Worm (Caenorhabditis elegans): ENCODE data around the gene T05C7.9.

ce11 chrIV:91680-92079 lies 12.6 kb downstream of the T05C7.9 start, which contains the start of gene tpa-1:
- TF ChIP-seq ama-1 (optimal IDR thresholded peaks at IDR 0.05) (no peak), flt-1 (GFP tag; IDR thresholded peaks at IDR 0.05) (no peak), hnd-1 (tag; optimal IDR thresholded peaks at IDR 0.05) (no peak), scrt-1 (GFP tag; IDR thresholded peaks at IDR 0.05) (no peak), hmbx-1 (tag; optimal IDR thresholded peaks at IDR 0.05) (no peak), B0310.2 (tag; optimal IDR thresholded peaks at IDR 0.05) (no peak)
